Worm (Caenorhabditis elegans): Measurements from ENCODE around the gene cone-1.
A peak's percentile ranks its signal among the peaks of the same experiment; 100 is the strongest.

Gene cone-1

DNA sequence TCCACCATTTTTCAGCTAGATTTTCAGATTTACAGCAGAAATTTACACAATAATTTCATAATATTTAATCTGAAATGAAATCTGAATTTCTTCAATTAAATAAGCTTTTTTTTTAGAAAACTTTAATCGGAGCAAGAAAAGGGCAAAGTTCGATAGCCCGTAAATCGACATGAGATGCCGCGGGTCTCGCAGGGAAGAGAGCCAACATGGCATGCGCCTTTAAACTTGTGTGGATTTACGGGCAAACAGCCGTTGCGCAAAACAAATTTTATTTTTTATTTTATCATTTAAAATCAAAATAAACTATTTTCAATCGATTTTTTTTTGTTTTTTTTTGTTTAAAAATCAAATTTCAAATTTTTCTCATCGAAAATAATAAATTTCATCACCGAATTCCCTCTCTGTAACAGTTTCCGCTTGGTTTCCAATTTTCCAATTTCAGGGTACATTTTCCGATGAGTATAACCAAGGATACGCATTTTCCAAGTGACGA is 1.7 kb upstream of the cone-1 start, which contains the start of the genes Y54F10AM.15, rbc-2 and ndua-8 (continued):
- TF ChIP-seq F13H6.1 (tag; optimal IDR thresholded peaks at IDR 0.05): no peak
- peak; percentile 18 for TF ChIP-seq ceh-18 (tag; optimal IDR thresholded peaks at IDR 0.05)
- TF ChIP-seq hlh-30 (tag; optimal IDR thresholded peaks at IDR 0.05; ENCODE audit: insufficient read depth): peak; percentile 48
- no peak for TF ChIP-seq Y22D7AL.16 (tag; optimal IDR thresholded peaks at IDR 0.05)
- TF ChIP-seq dmd-4 (tag; optimal IDR thresholded peaks at IDR 0.05; ENCODE audit: borderline replicate concordance): no peak
- no peak for TF ChIP-seq ceh-30 (tag; optimal IDR thresholded peaks at IDR 0.05)
- no peak for TF ChIP-seq fax-1 (tag; optimal IDR thresholded peaks at IDR 0.05)
- no peak for TF ChIP-seq madf-2 (tag; optimal IDR thresholded peaks at IDR 0.05)
- TF ChIP-seq ttx-3 (tag; optimal IDR thresholded peaks at IDR 0.05): no peak
- no peak for TF ChIP-seq tbx-7 (tag; optimal IDR thresholded peaks at IDR 0.05)
- peak; percentile 28 for TF ChIP-seq ets-4 (tag; optimal IDR thresholded peaks at IDR 0.05)
- TF ChIP-seq C08G9.2 (tag; optimal IDR thresholded peaks at IDR 0.05): no peak
- TF ChIP-seq ceh-24 (tag; optimal IDR thresholded peaks at IDR 0.05): no peak
- TF ChIP-seq ceh-45 (GFP tag; IDR thresholded peaks at IDR 0.05): no peak
- no peak for TF ChIP-seq ahr-1 (tag; optimal IDR thresholded peaks at IDR 0.05)
- TF ChIP-seq npax-4 (tag; optimal IDR thresholded peaks at IDR 0.05): no peak

DNA sequence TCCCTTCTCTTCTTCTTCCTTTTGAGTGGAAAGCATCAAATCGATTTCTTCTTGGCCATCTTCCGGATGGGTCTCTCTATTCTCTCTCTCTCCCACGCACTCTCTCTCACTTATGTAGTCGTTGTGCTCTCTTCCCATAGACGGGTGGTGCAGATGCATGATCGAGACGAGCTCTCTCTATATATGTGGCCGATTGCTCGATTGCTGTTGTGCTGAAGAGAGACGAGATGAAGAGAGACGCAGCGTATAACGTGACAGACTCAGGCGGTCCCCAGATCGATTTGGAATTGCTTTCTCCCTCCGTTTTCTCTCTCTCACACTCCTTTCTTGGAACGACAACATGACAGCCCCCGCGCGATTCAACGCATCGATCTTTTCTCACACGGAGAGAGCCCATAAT is 2.3 kb downstream of the cone-1 start:
- TF ChIP-seq tbx-2 (tag; optimal IDR thresholded peaks at IDR 0.05): peak; percentile 56
- TF ChIP-seq F13H6.1 (tag; optimal IDR thresholded peaks at IDR 0.05): no peak
- no peak for TF ChIP-seq fkh-6 (tag; optimal IDR thresholded peaks at IDR 0.05)
- TF ChIP-seq elt-4 (tag; optimal IDR thresholded peaks at IDR 0.05): no peak
- TF ChIP-seq ceh-48 (tag; optimal IDR thresholded peaks at IDR 0.05): peak; percentile 92
- no peak for TF ChIP-seq tbx-7 (tag; optimal IDR thresholded peaks at IDR 0.05)
- TF ChIP-seq syd-9 (tag; optimal IDR thresholded peaks at IDR 0.05): peak; percentile 48
- no peak for TF ChIP-seq hlh-6 (tag; optimal IDR thresholded peaks at IDR 0.05)
- TF ChIP-seq T23F11.4 (GFP tag; optimal IDR thresholded peaks at IDR 0.05): no peak
- TF ChIP-seq pros-1 (tag; optimal IDR thresholded peaks at IDR 0.05): no peak
- no peak for TF ChIP-seq hlh-8 (tag; optimal IDR thresholded peaks at IDR 0.05)
- TF ChIP-seq unc-3 (GFP tag; conservative IDR thresholded peaks at IDR 0.05): no peak
- no peak for TF ChIP-seq unc-3 (tag; optimal IDR thresholded peaks at IDR 0.05)
- no peak for TF ChIP-seq hlh-13 (GFP tag; optimal IDR thresholded peaks at IDR 0.05)
- TF ChIP-seq npax-4 (tag; optimal IDR thresholded peaks at IDR 0.05): no peak
- TF ChIP-seq ceh-18 (tag; optimal IDR thresholded peaks at IDR 0.05): peak; percentile 35
- TF ChIP-seq sdc-2 (tag; optimal IDR thresholded peaks at IDR 0.05): peak; percentile 6
- no peak for TF ChIP-seq pag-3 (tag; optimal IDR thresholded peaks at IDR 0.05; ENCODE audit: borderline replicate concordance)
- peak; percentile 7 for TF ChIP-seq unc-55 (GFP tag; optimal IDR thresholded peaks at IDR 0.05)
- TF ChIP-seq C08G9.2 (tag; optimal IDR thresholded peaks at IDR 0.05): peak; percentile 30
- no peak for TF ChIP-seq hlh-15 (tag; optimal IDR thresholded peaks at IDR 0.05)
- TF ChIP-seq madf-2 (tag; optimal IDR thresholded peaks at IDR 0.05): no peak
- no peak for TF ChIP-seq nhr-232 (tag; optimal IDR thresholded peaks at IDR 0.05)
- TF ChIP-seq rnt-1 (tag; optimal IDR thresholded peaks at IDR 0.05): no peak
- no peak for TF ChIP-seq unc-86 (tag; optimal IDR thresholded peaks at IDR 0.05)
- peak; percentile 89 for TF ChIP-seq hlh-30 (tag; optimal IDR thresholded peaks at IDR 0.05; ENCODE audit: insufficient read depth)
- TF ChIP-seq ceh-31 (tag; optimal IDR thresholded peaks at IDR 0.05): peak; percentile 79
- TF ChIP-seq sox-2 (GFP tag; IDR thresholded peaks at IDR 0.05): no peak
- TF ChIP-seq ref-2 (tag; optimal IDR thresholded peaks at IDR 0.05): peak; percentile 58
- no peak for TF ChIP-seq Y22D7AL.16 (tag; optimal IDR thresholded peaks at IDR 0.05)
- TF ChIP-seq ceh-34 (tag; optimal IDR thresholded peaks at IDR 0.05): peak; percentile 28
- no peak for TF ChIP-seq gmeb-2 (tag; optimal IDR thresholded peaks at IDR 0.05)
- TF ChIP-seq pha-4 (tag; optimal IDR thresholded peaks at IDR 0.05): no peak
- TF ChIP-seq fax-1 (tag; optimal IDR thresholded peaks at IDR 0.05): no peak
- peak; percentile 25 for TF ChIP-seq ceh-14 (tag; optimal IDR thresholded peaks at IDR 0.05)
- no peak for TF ChIP-seq eyg-1 (tag; optimal IDR thresholded peaks at IDR 0.05)
- no peak for TF ChIP-seq ceh-9 (tag; optimal IDR thresholded peaks at IDR 0.05)
- TF ChIP-seq ceh-6 (GFP tag; optimal IDR thresholded peaks at IDR 0.05): no peak
- TF ChIP-seq ceh-19 (GFP tag; optimal IDR thresholded peaks at IDR 0.05): peak; percentile 38
- TF ChIP-seq ceh-22 (tag; optimal IDR thresholded peaks at IDR 0.05): no peak
- no peak for TF ChIP-seq elt-2 (tag; optimal IDR thresholded peaks at IDR 0.05)
- peak; percentile 69 for TF ChIP-seq unc-42 (tag; optimal IDR thresholded peaks at IDR 0.05)
- peak; percentile 70 for TF ChIP-seq nfya-1 (tag; optimal IDR thresholded peaks at IDR 0.05)
- no peak for TF ChIP-seq ahr-1 (tag; optimal IDR thresholded peaks at IDR 0.05)
- no peak for TF ChIP-seq dmd-4 (tag; optimal IDR thresholded peaks at IDR 0.05; ENCODE audit: borderline replicate concordance)

Measured in whole organism, late embryonic.